Fruit fly (Drosophila melanogaster) ovary, adult (tissue): ENCODE measurements around the gene CG33110.

Experiments used
- CG17801 ChIP-seq: fragments of 200-800 bp; optimal IDR thresholded peaks from 2 replicates; lab custom pipeline; 2019; ENCODE audit warnings: missing biosample characterization, mild to moderate bottlenecking, missing genetic modification characterization, moderate library complexity; ENCODE audit not compliant: partially characterized antibody

Gene CG33110

DNA sequence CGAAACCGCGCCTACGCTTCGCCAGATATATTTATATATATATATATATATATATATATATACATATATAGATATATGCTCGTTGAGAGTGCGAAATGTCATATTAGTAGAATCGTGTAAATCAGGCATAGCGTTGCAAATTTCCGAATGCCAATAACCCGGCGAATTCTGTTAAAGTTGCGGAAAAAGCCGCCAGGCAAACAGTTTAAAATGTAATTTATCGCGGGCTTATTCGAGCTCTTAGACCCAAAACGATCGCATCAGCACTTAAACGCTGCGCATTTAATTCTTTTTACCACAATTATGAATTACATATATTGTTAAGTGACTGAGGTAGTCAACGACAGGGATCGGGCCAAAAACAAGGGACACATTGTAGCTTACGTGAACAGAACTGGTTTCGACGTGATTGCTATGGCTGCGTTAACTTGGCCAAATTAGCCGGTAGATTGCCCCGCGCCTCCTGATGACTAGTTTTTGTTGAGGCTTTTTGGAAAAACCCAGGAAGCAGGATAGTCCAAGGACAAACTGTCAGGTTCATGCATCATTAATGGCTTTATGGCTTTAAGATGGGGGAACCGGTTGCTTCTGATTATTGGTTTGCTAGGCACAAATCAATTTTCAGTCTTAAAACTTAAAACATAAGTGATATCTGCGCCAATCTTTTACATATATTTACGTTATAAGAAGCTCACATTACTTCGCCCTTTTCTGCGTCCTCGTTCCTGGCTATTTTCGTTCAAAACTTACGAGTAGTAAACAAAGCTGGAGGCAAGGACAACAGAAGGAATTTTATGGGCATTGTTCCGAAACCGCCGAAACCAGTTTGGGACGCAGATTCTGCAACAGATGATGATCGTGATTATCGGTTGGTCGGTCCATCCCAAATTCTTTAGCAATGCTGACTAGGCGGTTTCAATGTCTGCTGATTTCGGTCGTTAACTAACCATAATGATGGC, 35.7 kb upstream of the CG33110 start:
- TF ChIP-seq CG17801: no peak

DNA sequence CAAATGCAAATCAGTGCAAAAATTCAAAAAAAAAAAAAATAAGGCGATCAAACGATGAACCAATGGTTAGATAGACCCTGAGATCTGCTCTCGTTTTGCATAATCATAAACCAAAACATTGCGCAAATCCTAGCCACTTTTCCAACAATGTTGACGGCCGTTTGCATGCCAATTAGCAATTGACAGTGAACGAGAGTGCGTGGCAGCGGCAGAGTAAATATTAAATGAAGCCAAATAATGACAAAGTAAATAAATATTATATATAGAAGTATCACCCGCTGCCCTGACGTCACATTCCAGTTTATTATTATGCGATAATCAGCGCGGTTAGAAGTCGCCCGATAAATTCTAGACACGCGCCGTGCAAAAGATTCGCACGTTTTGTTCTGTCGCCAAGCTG, 34.0 kb upstream of the CG33110 start:
- TF ChIP-seq CG17801: no peak

DNA sequence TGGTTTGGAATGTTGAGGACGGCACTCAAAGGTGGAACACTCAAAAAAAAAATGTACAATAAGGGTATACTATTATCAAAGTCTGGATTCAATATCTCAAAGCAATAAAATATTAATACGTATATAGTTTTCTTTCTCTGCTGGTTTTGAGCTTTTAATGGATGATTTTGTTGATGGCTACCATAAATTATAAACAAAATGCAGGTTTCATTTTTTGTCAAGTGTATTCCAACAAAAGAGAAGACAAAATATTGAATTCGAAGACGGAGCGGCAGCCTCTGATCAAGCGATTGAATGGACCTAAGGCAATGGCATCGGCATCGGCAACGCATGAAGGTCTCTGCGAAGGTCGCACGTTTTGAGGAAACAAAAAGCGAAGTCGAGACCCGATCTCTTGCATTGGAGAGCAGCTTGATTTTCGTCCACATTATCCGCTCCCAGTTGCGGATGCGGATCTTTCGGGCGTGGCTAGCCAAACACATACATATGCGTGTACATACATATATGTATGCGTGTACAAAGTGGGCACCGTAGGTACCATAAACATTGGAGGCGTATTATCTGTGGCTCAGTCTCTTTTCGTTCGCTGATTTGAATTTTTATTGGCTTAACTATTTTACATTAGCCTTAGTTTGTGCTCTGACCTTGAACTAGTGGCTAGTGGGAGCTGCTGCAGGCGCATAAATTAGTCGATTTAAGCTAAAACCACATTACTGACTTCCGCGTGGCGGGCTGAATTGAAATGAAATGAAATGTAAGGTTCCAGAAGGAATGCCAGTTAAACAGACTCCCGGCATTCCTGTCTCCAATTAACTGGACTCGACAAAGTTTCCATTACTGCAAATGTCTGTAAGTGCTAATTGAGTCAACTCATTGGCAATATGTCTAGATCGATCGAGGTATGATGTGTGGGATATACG, 33.2 kb upstream of the CG33110 start:
- no peak for TF ChIP-seq CG17801

DNA sequence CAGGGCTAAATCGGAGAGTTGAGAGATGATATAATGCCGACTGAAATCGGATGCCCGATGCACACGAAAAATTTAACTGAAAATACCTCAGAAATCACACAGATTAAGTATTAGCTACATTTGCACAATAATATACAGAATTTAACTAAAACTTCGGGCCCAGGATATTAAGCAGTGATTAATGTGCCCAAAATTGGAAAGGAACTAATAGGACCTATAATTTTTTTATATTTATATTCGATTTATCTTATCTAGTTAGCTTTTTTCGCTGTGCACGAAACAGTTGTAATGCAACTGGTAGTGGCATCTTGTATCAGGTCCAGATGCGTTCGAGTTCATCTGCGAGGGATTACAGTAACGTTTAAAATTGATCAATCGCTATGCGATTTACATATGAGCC, 31.1 kb upstream of the CG33110 start:
- no peak for TF ChIP-seq CG17801

DNA sequence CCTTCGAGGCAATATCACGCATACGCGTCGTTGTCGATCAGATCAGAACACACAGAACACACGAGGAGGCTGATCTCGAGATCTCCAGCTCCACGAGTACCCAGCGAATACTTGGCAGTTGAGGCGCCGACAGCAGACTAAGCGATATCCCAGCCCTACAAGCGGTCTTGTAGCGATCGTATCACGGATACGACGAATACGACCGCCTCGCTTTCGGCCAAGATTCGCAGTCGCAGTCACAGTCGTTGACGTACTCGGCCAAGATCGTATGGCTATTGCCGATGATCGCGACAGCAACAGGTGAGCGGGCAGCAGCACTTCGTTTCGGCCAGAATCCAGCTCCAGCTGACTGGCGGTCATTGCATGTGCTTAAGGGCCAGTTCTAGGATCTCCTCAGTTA, 30.2 kb upstream of the CG33110 start, which contains the start of gene CG5326:
CG5326 (minus strand) TSS at position 158 of the 400 bp plus-strand sequence.
- TF ChIP-seq CG17801: no peak

DNA sequence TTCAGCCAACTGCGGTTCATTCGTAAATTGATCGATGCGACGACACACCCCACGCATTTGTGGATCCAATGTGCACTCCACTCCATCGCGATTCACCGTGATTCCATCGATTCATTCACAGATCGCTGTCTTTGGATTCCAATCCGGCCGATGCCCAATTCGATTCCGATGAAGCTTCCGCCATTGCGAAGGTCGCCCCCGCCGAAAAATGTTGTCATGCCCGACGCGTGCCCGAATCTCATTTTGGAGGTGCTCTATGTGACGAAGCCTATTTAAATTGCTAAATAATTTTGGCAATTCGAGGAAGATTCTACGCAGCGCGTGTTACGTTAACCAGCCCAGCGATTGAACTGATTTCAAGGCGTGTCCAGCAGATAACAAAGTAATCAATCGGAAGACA, 29.3 kb upstream of the CG33110 start:
- TF ChIP-seq CG17801: no peak

DNA sequence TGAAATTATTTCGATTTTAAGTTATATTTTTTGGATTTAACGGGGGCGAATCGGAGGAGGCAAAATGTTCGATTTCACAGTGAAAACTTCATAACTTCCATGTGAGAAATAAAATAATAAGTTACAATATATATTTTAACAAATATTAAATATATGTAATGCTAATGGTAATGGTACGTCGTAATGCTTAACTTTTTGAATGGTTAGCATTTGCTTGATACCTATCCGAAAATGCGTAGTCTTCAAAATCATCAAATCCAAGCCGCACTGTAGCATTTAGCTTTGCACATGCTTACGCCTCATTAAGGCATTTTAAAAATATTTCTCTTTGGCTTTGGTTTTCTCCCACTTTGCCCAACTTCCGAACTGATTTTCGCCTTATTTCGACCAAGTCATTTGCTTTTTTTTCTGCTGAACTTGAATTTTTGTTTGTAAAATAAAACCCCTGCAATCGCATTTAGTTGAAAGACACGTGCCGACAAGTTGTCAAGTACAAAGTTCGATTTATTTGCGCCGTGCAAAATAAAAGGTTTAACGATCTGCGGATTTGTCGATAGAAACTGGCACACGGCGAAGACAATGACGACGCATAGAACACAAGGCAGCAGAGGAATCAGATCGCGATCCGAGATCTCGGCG, 27.1 kb upstream of the CG33110 start:
- TF ChIP-seq CG17801: peak; percentile 79

DNA sequence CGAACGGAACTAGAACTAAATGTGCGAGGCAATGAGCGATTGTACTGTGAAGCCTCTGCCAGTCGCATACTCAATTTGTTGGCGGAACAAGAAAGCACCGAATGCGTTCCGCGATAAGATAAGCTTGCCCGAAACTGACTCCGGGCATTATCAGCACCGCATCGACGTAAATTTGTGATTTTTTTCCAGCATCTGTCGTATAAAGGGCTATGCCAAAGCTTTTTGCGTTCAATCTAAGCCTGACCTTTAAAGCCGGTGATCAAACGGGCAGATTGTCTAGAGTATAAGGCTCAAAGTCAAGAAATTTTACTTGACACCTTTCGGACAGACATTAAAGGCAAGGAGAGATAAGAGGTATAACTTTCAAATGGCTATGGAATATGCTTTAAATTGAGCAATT, 24.0 kb upstream of the CG33110 start:
- TF ChIP-seq CG17801: no peak

DNA sequence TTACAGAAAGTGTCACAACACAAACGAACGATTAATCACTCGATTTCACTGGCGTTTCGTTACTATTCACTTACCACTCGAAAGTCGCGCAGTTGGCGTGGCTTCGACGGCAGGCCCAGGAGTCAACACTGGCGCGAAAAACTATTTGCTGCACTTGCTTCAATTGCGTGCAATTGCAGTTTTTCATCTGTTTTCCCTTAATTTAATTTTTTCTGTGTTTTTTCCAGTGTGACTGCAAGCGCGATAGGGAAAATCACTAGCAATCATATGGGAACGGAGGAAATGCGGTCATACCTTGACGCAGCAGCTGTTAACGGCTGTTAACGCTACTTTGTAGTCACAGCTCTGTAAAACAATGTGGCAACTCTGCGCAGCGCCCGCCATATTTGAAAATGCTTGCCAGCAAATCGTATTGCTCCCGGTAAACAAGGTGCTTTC, 22.4 kb upstream of the CG33110 start, which contains the start of gene AdipoR:
AdipoR (minus strand) TSS at position 262 of the 438 bp plus-strand sequence.
- TF ChIP-seq CG17801: peak; percentile 15

DNA sequence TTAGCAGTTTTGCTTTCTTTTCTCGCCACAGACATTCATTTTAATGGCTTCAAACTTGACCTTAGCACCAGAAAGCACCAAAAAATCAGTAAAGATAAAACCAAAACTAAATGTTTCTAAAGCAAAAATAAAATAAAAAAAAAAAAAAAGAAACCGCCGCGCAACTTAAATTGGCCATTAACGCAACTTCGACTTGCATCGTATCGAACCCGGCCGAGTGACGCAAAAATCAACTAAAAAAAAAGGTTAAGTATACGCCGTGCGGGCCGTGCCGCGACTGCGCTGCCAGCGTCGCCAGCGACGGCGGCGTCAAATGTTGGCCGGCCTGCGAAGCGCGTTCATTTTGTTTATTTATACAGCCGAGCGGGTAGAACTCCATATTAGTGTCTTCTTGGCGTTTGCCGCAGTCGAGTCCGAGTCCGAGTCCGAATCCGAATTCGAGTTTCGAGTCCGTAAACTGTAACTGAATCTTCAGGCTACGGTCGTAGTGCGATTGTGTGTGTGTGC, 19.6 kb upstream of the CG33110 start, which contains the start of gene bond:
bond (plus strand) TSS at position 375 of the 507 bp plus-strand sequence.
- peak; percentile 5 for TF ChIP-seq CG17801

DNA sequence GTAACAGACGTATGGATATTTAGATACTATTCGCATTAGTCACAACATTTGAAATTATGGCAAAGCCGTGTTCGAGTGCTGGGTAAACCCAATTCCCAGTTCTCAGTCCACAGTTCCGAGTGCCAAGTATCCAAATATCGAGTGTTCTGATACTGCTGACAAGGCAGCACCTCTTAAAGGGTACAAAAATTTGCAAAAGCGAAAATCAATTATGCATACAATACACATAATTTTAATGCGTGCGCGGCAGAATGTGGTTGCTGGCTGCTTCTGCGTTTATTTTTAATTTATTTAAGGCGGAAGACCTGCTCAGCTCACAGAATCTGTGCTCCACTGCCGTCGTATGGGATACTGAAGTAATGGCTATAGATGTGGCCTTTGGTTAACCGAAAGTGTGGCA, 17.3 kb upstream of the CG33110 start:
- no peak for TF ChIP-seq CG17801

DNA sequence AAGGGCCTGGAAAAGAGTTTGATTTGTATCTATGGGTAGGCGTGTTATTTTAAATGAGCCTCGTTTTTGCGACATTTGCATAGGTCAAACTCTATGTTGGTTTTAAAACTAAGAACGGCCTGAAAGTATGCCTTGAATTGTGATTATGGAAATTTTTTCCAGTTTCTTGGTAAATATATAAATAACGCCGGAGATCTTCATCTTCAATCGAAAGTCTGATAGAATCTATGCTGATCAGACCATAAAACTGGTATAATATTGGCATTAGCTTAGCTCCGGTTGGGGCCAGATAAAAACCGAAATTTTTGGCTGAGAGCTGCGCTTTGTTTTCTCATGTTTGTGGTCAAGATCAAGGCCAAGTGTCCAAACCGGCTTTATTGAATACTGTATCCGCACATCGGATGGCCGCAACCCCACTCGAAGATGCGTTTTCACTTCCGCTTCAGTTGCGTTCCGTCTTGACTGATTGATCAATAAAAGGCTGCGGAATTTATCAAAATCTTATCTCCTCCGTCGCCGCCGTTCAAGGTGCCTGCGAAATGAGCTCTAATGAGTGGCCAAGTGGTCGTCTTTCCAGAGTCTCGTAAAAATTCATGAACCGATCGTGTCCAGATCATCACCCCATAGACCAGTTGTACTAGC, 12.8 kb upstream of the CG33110 start:
- TF ChIP-seq CG17801: no peak

DNA sequence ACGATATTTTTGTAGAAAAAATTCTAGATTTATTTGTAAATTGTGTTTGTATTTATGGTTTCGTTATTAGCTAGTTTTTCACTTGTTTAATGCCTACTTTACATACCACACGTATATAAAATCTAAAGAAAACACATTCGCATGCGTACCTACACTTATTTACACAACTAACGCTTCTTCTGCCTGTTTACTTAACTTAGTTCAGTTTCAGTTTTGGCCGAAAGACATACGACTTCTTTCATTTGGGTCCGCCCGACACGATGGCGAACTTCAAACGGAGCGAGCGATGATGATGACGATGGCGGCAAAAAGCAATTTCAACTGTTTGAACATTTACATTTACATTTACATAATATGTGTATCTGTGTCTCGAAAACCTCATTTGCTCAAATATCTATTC, 11.6 kb upstream of the CG33110 start:
- TF ChIP-seq CG17801: no peak

DNA sequence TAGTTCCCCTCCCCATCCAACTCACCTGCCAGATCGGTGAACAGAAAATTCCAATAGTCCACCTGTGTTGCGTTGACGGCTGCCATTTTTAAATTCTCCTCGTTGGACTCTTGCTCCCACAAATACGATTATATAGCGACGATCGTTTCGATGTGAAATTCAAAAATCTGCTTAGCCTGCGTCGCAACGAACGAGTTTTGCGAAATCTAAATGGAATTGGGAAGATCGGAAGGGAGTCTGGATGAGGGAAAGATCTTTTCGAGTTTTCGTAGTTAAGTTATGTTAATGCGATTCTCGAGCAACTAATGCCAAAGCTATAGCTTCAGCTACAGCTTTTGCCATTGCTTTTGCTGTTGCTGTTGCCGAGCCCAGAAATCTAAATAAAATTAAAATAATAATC, 9.8 kb upstream of the CG33110 start:
- TF ChIP-seq CG17801: no peak

DNA sequence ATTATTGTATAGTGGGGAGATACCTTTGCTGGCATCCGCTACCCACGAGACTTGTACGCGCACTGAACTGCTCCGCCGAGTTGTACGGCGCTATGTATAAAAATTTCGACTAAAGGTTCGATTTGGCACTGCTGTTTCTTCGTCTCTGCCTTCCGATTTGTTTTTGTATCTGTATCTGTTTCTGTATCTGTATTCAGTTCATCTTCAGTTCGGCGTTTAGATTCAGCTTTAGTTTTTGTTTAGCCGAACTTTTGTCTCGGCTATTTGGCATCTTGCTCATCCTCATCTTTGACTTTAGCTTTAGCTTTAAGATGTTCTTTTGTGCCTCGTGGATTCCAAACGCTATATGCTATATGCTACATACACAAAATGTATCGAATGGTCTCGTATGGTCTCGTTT, 7.5 kb upstream of the CG33110 start, which contains the start of gene sit:
sit (minus strand) TSS at position 71 of the 400 bp plus-strand sequence.
- no peak for TF ChIP-seq CG17801

DNA sequence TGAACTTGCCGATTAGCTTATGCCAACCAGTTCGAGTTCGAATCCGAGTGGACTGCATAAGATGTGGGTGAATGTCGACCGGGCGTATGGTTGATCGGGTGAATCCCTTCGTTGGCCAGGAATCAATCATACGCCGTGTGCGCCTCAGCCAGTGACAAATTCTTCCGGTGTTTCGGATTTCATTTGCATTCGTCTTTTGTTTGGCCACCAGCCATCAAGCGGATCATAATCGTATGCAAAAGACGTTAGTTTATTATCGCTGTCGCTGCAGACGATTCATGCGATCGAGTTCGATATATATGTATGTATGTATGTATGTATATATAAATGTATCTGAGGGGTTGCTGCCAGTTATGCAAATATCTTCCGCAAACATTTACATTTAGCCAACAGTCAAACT, 5.9 kb upstream of the CG33110 start:
- no peak for TF ChIP-seq CG17801
